Fruit fly (Drosophila melanogaster): ENCODE data around the gene CG14742.

Gene CG14742

dm6 chr3R:12219497-12219896 lies 5.2 kb downstream of the CG14742 start, which contains the start of gene Cog1:
TSS of gene Cog1 (minus strand) at chr3R:12219686.
- TF ChIP-seq dac (GFP tag; optimal IDR thresholded peaks at IDR 0.05) (no peak), svp (GFP tag) (peak; percentile 13), Sox15 (GFP tag; optimal IDR thresholded peaks at IDR 0.05) (no peak)

dm6 chr3R:12221366-12221916 lies 7.1 kb downstream of the CG14742 start, which contains the start of gene CG4860:
TSS of gene CG4860 (minus strand) at chr3R:12221464.
- TF ChIP-seq OdsH (GFP tag; optimal IDR thresholded peaks at IDR 0.05) = peak; percentile 89
- TF ChIP-seq Sox102F (GFP tag; optimal IDR thresholded peaks at IDR 0.05) = peak; percentile 82
- TF ChIP-seq CG34406 (GFP tag; optimal IDR thresholded peaks at IDR 0.05) = peak; percentile 84
- TF ChIP-seq lz (GFP tag; optimal IDR thresholded peaks at IDR 0.05) = peak; percentile 92
- TF ChIP-seq Blimp-1 (GFP tag; optimal IDR thresholded peaks at IDR 0.05) = peak; percentile 51
- peak; percentile 92 for TF ChIP-seq CG6163 (GFP tag; IDR thresholded peaks at IDR 0.05)
- peak; percentile 34 for TF ChIP-seq fd85E (GFP tag; optimal IDR thresholded peaks at IDR 0.05)
- TF ChIP-seq salr (GFP tag; optimal IDR thresholded peaks at IDR 0.05) = peak; percentile 38 to 82
- peak; percentile 88 for TF ChIP-seq Sox14 (GFP tag; optimal IDR thresholded peaks at IDR 0.05)
- TF ChIP-seq CG32006 (GFP tag; optimal IDR thresholded peaks at IDR 0.05) = peak; percentile 86
- peak; percentile 70 for TF ChIP-seq CG6808 (GFP tag; optimal IDR thresholded peaks at IDR 0.05)
- peak; percentile 59 for TF ChIP-seq Sox15 (GFP tag; optimal IDR thresholded peaks at IDR 0.05)
- TF ChIP-seq Hr38 (GFP tag; optimal IDR thresholded peaks at IDR 0.05) = peak; percentile 36
- TF ChIP-seq CG6276 (GFP tag; optimal IDR thresholded peaks at IDR 0.05) = peak; percentile 84
- peak; percentile 89 for TF ChIP-seq CG31627 (GFP tag; optimal IDR thresholded peaks at IDR 0.05)
- peak; percentile 83 for TF ChIP-seq Ets21C (GFP tag; optimal IDR thresholded peaks at IDR 0.05)
- TF ChIP-seq CG11902 (GFP tag; optimal IDR thresholded peaks at IDR 0.05) = peak; percentile 67
- TF ChIP-seq Met (GFP tag; optimal IDR thresholded peaks at IDR 0.05) = peak; percentile 90
- TF ChIP-seq Lpt (GFP tag; optimal IDR thresholded peaks at IDR 0.05) = peak; percentile 82
- TF ChIP-seq CG11762 (GFP tag; optimal IDR thresholded peaks at IDR 0.05; ENCODE audit: insufficient read depth) = peak; percentile 77
- peak; percentile 63 for TF ChIP-seq fd59A (GFP tag; optimal IDR thresholded peaks at IDR 0.05)
- peak; percentile 67 for TF ChIP-seq dac (GFP tag; optimal IDR thresholded peaks at IDR 0.05)
- TF ChIP-seq CG6854 (GFP tag; optimal IDR thresholded peaks at IDR 0.05) = peak; percentile 41
- peak; percentile 69 for TF ChIP-seq CG1621 (tag; optimal IDR thresholded peaks at IDR 0.05)
- peak; percentile 89 for TF ChIP-seq achi (GFP tag; optimal IDR thresholded peaks at IDR 0.05)
- TF ChIP-seq CG9139 (GFP tag; optimal IDR thresholded peaks at IDR 0.05) = no peak
- no peak for TF ChIP-seq dsx (GFP tag; optimal IDR thresholded peaks at IDR 0.05; ENCODE audit: poor library complexity, severe bottlenecking)
- TF ChIP-seq Smox (GFP tag; optimal IDR thresholded peaks at IDR 0.05) = peak; percentile 87
- peak; percentile 78 for TF ChIP-seq Ets96B (tag; optimal IDR thresholded peaks at IDR 0.05)
- peak; percentile 90 for TF ChIP-seq net (GFP tag; optimal IDR thresholded peaks at IDR 0.05)
- peak; percentile 86 for TF ChIP-seq Hr39 (GFP tag; optimal IDR thresholded peaks at IDR 0.05)
- TF ChIP-seq eg (GFP tag; IDR thresholded peaks at IDR 0.05) = peak; percentile 94
- peak; percentile 87 for TF ChIP-seq topi (GFP tag; optimal IDR thresholded peaks at IDR 0.05)
- TF ChIP-seq CG16779 (tag; optimal IDR thresholded peaks at IDR 0.05) = peak; percentile 61
- TF ChIP-seq ss (GFP tag; optimal IDR thresholded peaks at IDR 0.05) = peak in 1 of 2 experiments; percentile 55
- peak; percentile 66 for TF ChIP-seq CG11294 (GFP tag; IDR thresholded peaks at IDR 0.05)
- no peak for TF ChIP-seq spab (GFP tag; optimal IDR thresholded peaks at IDR 0.05)
- TF ChIP-seq esn (GFP tag; optimal IDR thresholded peaks at IDR 0.05) = peak; percentile 94
- TF ChIP-seq CG10669 (GFP tag; optimal IDR thresholded peaks at IDR 0.05) = peak; percentile 79
- TF ChIP-seq CG6792 (GFP tag; optimal IDR thresholded peaks at IDR 0.05) = peak; percentile 87
- peak; percentile 91 for TF ChIP-seq CG15336 (GFP tag; IDR thresholded peaks at IDR 0.05)
- peak; percentile 89 for TF ChIP-seq pdm3 (GFP tag; optimal IDR thresholded peaks at IDR 0.05)
- peak; percentile 78 for TF ChIP-seq vri (GFP tag; optimal IDR thresholded peaks at IDR 0.05)
- TF ChIP-seq CG4318 (GFP tag; optimal IDR thresholded peaks at IDR 0.05) = peak; percentile 63
- no peak for TF ChIP-seq fkh (GFP tag; optimal IDR thresholded peaks at IDR 0.05)
- peak; percentile 82 for TF ChIP-seq CG3032 (tag; optimal IDR thresholded peaks at IDR 0.05)
- TF ChIP-seq CG7368 (GFP tag; optimal IDR thresholded peaks at IDR 0.05) = peak; percentile 87
- peak; percentile 93 for TF ChIP-seq svp (GFP tag)
